Fruit fly (Drosophila melanogaster): ENCODE data around the gene Zmynd8.

Gene Zmynd8

dm6 chr3R:31706895-31707238, 37.6 kb downstream of the Zmynd8 start (continued):
- no peak for TF ChIP-seq vvl (GFP tag; IDR thresholded peaks at IDR 0.05)
- no peak for TF ChIP-seq sob (GFP tag; IDR thresholded peaks at IDR 0.05)
- peak; percentile 4 for TF ChIP-seq Hsf (GFP tag; optimal IDR thresholded peaks at IDR 0.05)
- no peak for TF ChIP-seq CG8478 (optimal IDR thresholded peaks at IDR 0.05)
- peak; percentile 48 for TF ChIP-seq CG9727 (GFP tag; optimal IDR thresholded peaks at IDR 0.05)
- peak; percentile 54 for TF ChIP-seq CG15479 (GFP tag; optimal IDR thresholded peaks at IDR 0.05)
- peak; percentile 56 for TF ChIP-seq gem (tag; optimal IDR thresholded peaks at IDR 0.05)
- TF ChIP-seq lov (optimal IDR thresholded peaks at IDR 0.05): no peak
- TF ChIP-seq lov (GFP tag; IDR thresholded peaks at IDR 0.05): no peak
- peak; percentile 10 for TF ChIP-seq unpg (GFP tag; optimal IDR thresholded peaks at IDR 0.05)
- TF ChIP-seq ac (GFP tag; optimal IDR thresholded peaks at IDR 0.05): peak; percentile 38
- peak; percentile 5 for TF ChIP-seq CG8388 (GFP tag; optimal IDR thresholded peaks at IDR 0.05)
- TF ChIP-seq Six4 (GFP tag; optimal IDR thresholded peaks at IDR 0.05): peak; percentile 4
- no peak for TF ChIP-seq CG10274 (GFP tag; optimal IDR thresholded peaks at IDR 0.05)
- no peak for TF ChIP-seq lilli (GFP tag; optimal IDR thresholded peaks at IDR 0.05)
- TF ChIP-seq phol (tag; optimal IDR thresholded peaks at IDR 0.05): peak; percentile 40
- TF ChIP-seq Dfd (GFP tag; optimal IDR thresholded peaks at IDR 0.05): no peak
- peak; percentile 72 for TF ChIP-seq dmrt11E (tag; optimal IDR thresholded peaks at IDR 0.05)
- TF ChIP-seq tio (GFP tag; optimal IDR thresholded peaks at IDR 0.05): no peak
- no peak for TF ChIP-seq CG33213 (GFP tag; optimal IDR thresholded peaks at IDR 0.05)
- peak; percentile 17 for TF ChIP-seq CG14710 (tag; optimal IDR thresholded peaks at IDR 0.05)
- no peak for TF ChIP-seq twi (tag; optimal IDR thresholded peaks at IDR 0.05)
- TF ChIP-seq CG18764 (GFP tag; optimal IDR thresholded peaks at IDR 0.05): no peak
- TF ChIP-seq zf30C (GFP tag; optimal IDR thresholded peaks at IDR 0.05): peak; percentile 71
- TF ChIP-seq br (optimal IDR thresholded peaks at IDR 0.05): no peak
- TF ChIP-seq CG18262 (tag; optimal IDR thresholded peaks at IDR 0.05): peak; percentile 45
- no peak for TF ChIP-seq Dp (GFP tag; optimal IDR thresholded peaks at IDR 0.05)
- no peak for TF ChIP-seq CG12769 (tag; optimal IDR thresholded peaks at IDR 0.05)
- TF ChIP-seq CG7372 (GFP tag; IDR thresholded peaks at IDR 0.05): no peak
- TF ChIP-seq Ets65A (GFP tag): peak; percentile 72
- peak; percentile 33 for TF ChIP-seq CG2712 (tag; optimal IDR thresholded peaks at IDR 0.05)
- 0 out of 3 replicates have a peak, but pooled peaks have one; percentile 17 for TF ChIP-seq zfh1 (GFP tag; IDR thresholded peaks at IDR 0.05)
- 0 out of 3 replicates have a peak, but pooled peaks have one; percentile 9 for TF ChIP-seq row (GFP tag; IDR thresholded peaks at IDR 0.05)
- TF ChIP-seq prd (optimal IDR thresholded peaks at IDR 0.05): no peak
- peak; percentile 73; the same call in 2 of the 3 replicates for TF ChIP-seq prd (GFP tag; IDR thresholded peaks at IDR 0.05)
- peak in 1 of 2 experiments; percentile 13 for TF ChIP-seq chif (GFP tag; optimal IDR thresholded peaks at IDR 0.05)

dm6 chr3R:31708240-31708639, 39.0 kb downstream of the Zmynd8 start, which contains the start of gene CG42693:
TSS of gene CG42693 (minus strand) at chr3R:31708340.
- no peak for TF ChIP-seq gsb (GFP tag; IDR thresholded peaks at IDR 0.05)
- TF ChIP-seq Stat92E (GFP tag; optimal IDR thresholded peaks at IDR 0.05): no peak
- TF ChIP-seq dan (GFP tag; IDR thresholded peaks at IDR 0.05): no peak
- TF ChIP-seq CG9215 (GFP tag; IDR thresholded peaks at IDR 0.05): no peak
- TF ChIP-seq nom (GFP tag; optimal IDR thresholded peaks at IDR 0.05): no peak
- no peak for TF ChIP-seq Asciz (GFP tag; optimal IDR thresholded peaks at IDR 0.05)
- TF ChIP-seq org-1 (GFP tag; optimal IDR thresholded peaks at IDR 0.05): no peak
- TF ChIP-seq esg (GFP tag; conservative IDR thresholded peaks at IDR 0.05): no peak
- TF ChIP-seq scrt (GFP tag; optimal IDR thresholded peaks at IDR 0.05): no peak
- no peak for TF ChIP-seq grau (tag; optimal IDR thresholded peaks at IDR 0.05)
- TF ChIP-seq kah (GFP tag; optimal IDR thresholded peaks at IDR 0.05): no peak
- no peak for TF ChIP-seq CG6689 (GFP tag; IDR thresholded peaks at IDR 0.05)
- TF ChIP-seq CG32532 (GFP tag; IDR thresholded peaks at IDR 0.05): no peak
- no peak for TF ChIP-seq CG32767 (GFP tag; IDR thresholded peaks at IDR 0.05)
- no peak for TF ChIP-seq CG17385 (GFP tag; optimal IDR thresholded peaks at IDR 0.05)
- TF ChIP-seq CG5245 (GFP tag; optimal IDR thresholded peaks at IDR 0.05): no peak
- no peak for TF ChIP-seq CG16779 (GFP tag; IDR thresholded peaks at IDR 0.05)
- TF ChIP-seq CG10147 (GFP tag; optimal IDR thresholded peaks at IDR 0.05): no peak
- TF ChIP-seq gcm (GFP tag; optimal IDR thresholded peaks at IDR 0.05): no peak

Measured in whole organism, embryonic.